Worm (Caenorhabditis elegans) whole organism, midembryonic: ENCODE data around the gene efhd-1.

Experiments used
- T22C8.4 ChIP-seq: fragments of 200-800 bp; sonication (Bioruptor generic); IDR thresholded peaks from 2 replicates; pipeline ENCODE4 v1.3.6; 2022; ENCODE audit warnings: missing genetic modification characterization, missing compliant biosample characterization
- klf-2 ChIP-seq: fragments of 200-800 bp; sonication (Bioruptor generic); conservative IDR thresholded peaks from 2 replicates; pipeline ENCODE4 v1.3.6; 2022; ENCODE audit warnings: missing genetic modification reagents, missing genetic modification characterization, missing compliant biosample characterization
- ref-1 ChIP-seq: fragments of 200-800 bp; sonication (Bioruptor generic); conservative IDR thresholded peaks from 2 replicates; pipeline ENCODE4 v1.3.6; 2022; ENCODE audit warnings: missing genetic modification reagents, missing genetic modification characterization, missing compliant biosample characterization
- tab-1 ChIP-seq: fragments of 200-800 bp; sonication (Bioruptor generic); IDR thresholded peaks from 2 replicates; pipeline ENCODE4 v1.3.6; 2022; ENCODE audit warnings: missing genetic modification characterization, missing compliant biosample characterization
- ztf-23 ChIP-seq: fragments of 200-800 bp; sonication (Bioruptor generic); IDR thresholded peaks from 2 replicates; pipeline ENCODE4 v1.3.6; 2022; ENCODE audit warnings: missing genetic modification reagents, missing genetic modification characterization, missing compliant biosample characterization
- ztf-29 ChIP-seq: fragments of 200-800 bp; sonication (Bioruptor generic); IDR thresholded peaks from 2 replicates; pipeline ENCODE4 v1.3.6; 2022; ENCODE audit warnings: missing genetic modification reagents, missing genetic modification characterization, missing compliant biosample characterization

DNA sequence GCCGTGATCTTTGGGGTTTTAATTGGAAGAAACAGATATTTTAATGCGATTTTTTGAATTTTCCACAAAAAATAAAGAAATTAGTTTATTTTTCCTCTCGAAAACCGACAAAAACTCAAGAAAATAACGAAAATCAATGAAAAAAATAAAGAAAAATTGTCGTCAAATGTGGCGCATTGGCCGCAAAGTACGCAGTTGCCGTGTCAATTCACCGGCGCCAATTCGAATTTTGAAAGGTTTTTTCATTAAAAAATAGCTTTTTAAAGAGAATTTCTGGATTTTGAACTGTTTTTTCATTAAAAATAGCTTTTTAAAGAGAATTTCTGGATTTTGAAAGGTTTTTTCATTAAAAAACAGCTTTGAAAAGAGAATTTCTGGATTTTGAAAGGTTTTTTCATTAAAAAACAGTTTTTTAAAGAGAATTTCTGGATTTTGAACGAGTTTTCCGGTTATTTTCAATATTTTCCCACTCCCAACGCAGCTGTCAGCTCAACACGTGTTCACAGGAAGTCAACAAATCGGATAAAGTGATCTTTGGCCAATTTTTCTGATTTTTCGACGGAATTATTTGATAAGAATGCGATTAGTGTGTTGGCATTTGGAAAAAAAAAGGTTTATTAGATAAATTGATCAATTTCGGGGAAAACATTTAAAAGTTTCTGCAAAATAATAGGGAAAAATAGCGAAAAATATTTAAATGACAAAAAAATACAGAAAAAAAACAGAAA lies 55.9 kb downstream of the efhd-1 start:
- TF ChIP-seq ztf-23 (GFP tag; lab: Robert Waterston, UW), result no peak
- no peak for TF ChIP-seq T22C8.4 (GFP tag; lab: Robert Waterston, UW)
- no peak for TF ChIP-seq ztf-29
- TF ChIP-seq ref-1 (GFP tag; lab: Robert Waterston, UW), result no peak
- no peak for TF ChIP-seq tab-1
- TF ChIP-seq klf-2, result no peak
